Worm (Caenorhabditis elegans): ENCODE measurements around the gene F41G3.3.

ce11 chrII:6721581-6721980 lies 34.8 kb upstream of the F41G3.3 start:
- TF ChIP-seq dao-5 (tag; optimal IDR thresholded peaks at IDR 0.05) (no peak), him-1 (tag; optimal IDR thresholded peaks at IDR 0.05) (peak; percentile 49)

All from whole organism, L4/young adult.